Worm (Caenorhabditis elegans) whole organism, L2 larva: ENCODE measurements around the gene srh-204.
"Not testable (repeated sequence)": the region's sequence is repeated elsewhere in the genome, so short reads cannot be mapped to it uniquely, and the experiment has no call there.

Source experiments
- C34F6.9 ChIP-seq: fragments of 150-350 bp; optimal IDR thresholded peaks from 2 replicates; lab custom pipeline; 2014; ENCODE audit warnings: missing biosample characterization, missing genetic modification characterization
- ceh-16 ChIP-seq: fragments of 150-350 bp; optimal IDR thresholded peaks from 2 replicates; lab custom pipeline; 2014; ENCODE audit warnings: missing biosample characterization, missing genetic modification characterization
- ceh-82 ChIP-seq: fragments of 150-350 bp; optimal IDR thresholded peaks from 2 replicates; lab custom pipeline; 2014; ENCODE audit warnings: missing biosample characterization, missing genetic modification characterization
- fos-1 ChIP-seq: fragments of 150-350 bp; optimal IDR thresholded peaks from 2 replicates; lab custom pipeline; 2014; ENCODE audit warnings: missing biosample characterization, missing genetic modification characterization
- mab-5 ChIP-seq: fragments of 150-350 bp; optimal IDR thresholded peaks from 2 replicates; lab custom pipeline; 2014; ENCODE audit warnings: missing biosample characterization, missing genetic modification characterization
- nhr-11 ChIP-seq: fragments of 150-350 bp; optimal IDR thresholded peaks from 2 replicates; lab custom pipeline; 2014; ENCODE audit warnings: missing biosample characterization, missing genetic modification characterization
- nhr-77 ChIP-seq: fragments of 150-350 bp; optimal IDR thresholded peaks from 2 replicates; lab custom pipeline; 2014; ENCODE audit warnings: missing biosample characterization, missing genetic modification characterization
- sem-4 ChIP-seq: fragments of 150-350 bp; optimal IDR thresholded peaks from 2 replicates; lab custom pipeline; 2014; ENCODE audit warnings: missing biosample characterization, missing genetic modification reagents, missing genetic modification characterization
- snpc-4 ChIP-seq: fragments of 150-350 bp; optimal IDR thresholded peaks from 2 replicates; lab custom pipeline; 2014; ENCODE audit warnings: missing biosample characterization, missing genetic modification characterization
- unc-39 ChIP-seq: fragments of 150-350 bp; optimal IDR thresholded peaks from 2 replicates; lab custom pipeline; 2014; ENCODE audit warnings: missing biosample characterization, missing genetic modification characterization
- unc-55 ChIP-seq: fragments of 150-350 bp; sonication (generic microtip); optimal IDR thresholded peaks from 3 replicates; lab custom pipeline; 2014; ENCODE audit warnings: missing biosample characterization, missing genetic modification reagents, missing genetic modification characterization

DNA sequence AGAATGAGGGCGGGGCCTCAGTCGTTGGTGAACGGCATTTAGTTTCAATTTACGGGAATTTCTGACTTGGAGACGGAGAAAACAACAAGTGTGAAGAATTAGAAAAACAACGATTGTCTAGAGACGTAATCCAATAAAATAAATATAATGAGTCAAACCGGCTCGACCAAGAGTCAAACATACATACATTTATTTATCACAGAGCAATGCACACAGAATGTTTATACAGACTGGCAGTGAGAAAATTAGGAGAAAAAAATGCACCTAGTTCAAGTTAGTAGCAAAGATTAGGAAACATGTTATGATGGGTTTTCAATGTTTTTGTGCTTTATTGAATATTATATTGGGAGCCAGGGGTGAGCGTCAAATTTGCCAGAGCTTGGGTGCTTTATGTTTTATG, 38.5 kb upstream of the srh-204 start, which contains the start of gene srt-20:
- TF ChIP-seq snpc-4 (tag; lab: Kevin White, UChicago); sem-4 (tag; lab: Kevin White, UChicago); C34F6.9; ceh-82; nhr-11 (tag; lab: Kevin White, UChicago); fos-1 (tag; lab: Kevin White, UChicago); ceh-16 (tag; lab: Kevin White, UChicago); nhr-77 (tag; lab: Kevin White, UChicago); mab-5 (tag; lab: Kevin White, UChicago); unc-39 (tag; lab: Kevin White, UChicago); unc-55 (GFP tag; lab: Kevin White, UChicago): not testable (repeated sequence)
